Worm (Caenorhabditis elegans): Measurements from ENCODE around the gene clec-263.

DNA sequence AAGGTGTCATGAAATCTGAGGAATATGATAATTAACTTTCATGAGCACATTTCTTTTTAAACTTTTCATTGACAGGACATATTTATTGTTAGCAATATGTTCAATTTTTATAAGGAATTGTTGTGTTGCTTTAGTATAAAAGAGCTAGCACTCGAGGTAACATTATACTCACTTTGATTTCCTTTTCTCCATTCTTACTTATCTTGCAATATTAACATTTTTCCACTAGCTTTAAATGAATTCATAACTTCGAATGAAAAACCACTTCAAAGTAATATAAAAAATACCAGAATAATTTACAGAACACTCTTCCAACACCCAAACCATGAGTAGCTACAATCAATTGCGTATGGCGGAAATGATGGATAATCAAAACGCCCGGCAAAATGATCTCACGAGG, 1.0 kb upstream of the clec-263 start, which contains the start of gene F26F2.5:
- no peak for TF ChIP-seq ztf-4 (tag; optimal IDR thresholded peaks at IDR 0.05)
- TF ChIP-seq unc-30 (tag; optimal IDR thresholded peaks at IDR 0.05): no peak
- no peak for TF ChIP-seq hpl-2 (GFP tag; optimal IDR thresholded peaks at IDR 0.05)
- TF ChIP-seq nhr-84 (tag; optimal IDR thresholded peaks at IDR 0.05): no peak
- no peak for TF ChIP-seq nhr-12 (tag; optimal IDR thresholded peaks at IDR 0.05)
- no peak for TF ChIP-seq lin-15B (tag; optimal IDR thresholded peaks at IDR 0.05)
- no peak for TF ChIP-seq aha-1 (tag; optimal IDR thresholded peaks at IDR 0.05)
- no peak for TF ChIP-seq C16A3.4 (tag; optimal IDR thresholded peaks at IDR 0.05)
- no peak for TF ChIP-seq ceh-82 (tag; optimal IDR thresholded peaks at IDR 0.05)

Data from whole organism, L1 larva.